Worm (Caenorhabditis elegans) whole organism, L1 larva: Measurements from ENCODE around the gene tph-1.
A peak's percentile ranks its signal among the peaks of the same experiment; 100 is the strongest.

Experiments used
- dpl-1 ChIP-seq, 3 experiments: fragments of 150-350 bp in 2 of 3; sonication (generic microtip) in 1 of 3; optimal IDR thresholded peaks; 2 replicates each; lab custom pipeline; 2014 to 2017; ENCODE audit warnings: missing biosample characterization in 3 of 3, missing genetic modification characterization in 3 of 3, missing genetic modification reagents in 3 of 3
- efl-1 ChIP-seq, 4 experiments: fragments of 150-350 bp; optimal IDR thresholded peaks in 3 of 4; peaks in 1 of 4; 1 replicate in 1 of 4; 2 replicates in 3 of 4; lab custom pipeline; 2014; ENCODE audit warnings: missing biosample characterization in 2 of 4, missing genetic modification characterization in 2 of 4, missing genetic modification reagents in 2 of 4
- lsy-2 ChIP-seq, 2 experiments: fragments of 150-350 bp; optimal IDR thresholded peaks; 2 replicates each; lab custom pipeline; 2014; ENCODE audit warnings: missing biosample characterization in 2 of 2, missing genetic modification characterization in 2 of 2
- mab-9 ChIP-seq: fragments of 200-800 bp; sonication (Bioruptor generic); IDR thresholded peaks from 2 replicates; pipeline ENCODE4 v1.3.6; 2022; ENCODE audit warnings: missing genetic modification reagents, missing genetic modification characterization, missing compliant biosample characterization
- mdl-1 ChIP-seq, 2 experiments: fragments of 150-350 bp; optimal IDR thresholded peaks; 2 replicates each; lab custom pipeline; 2014 to 2017; ENCODE audit warnings: missing biosample characterization in 2 of 2, missing genetic modification characterization in 2 of 2, inconsistent platforms in 1 of 2
- unc-62 ChIP-seq: fragments of 150-350 bp; optimal IDR thresholded peaks from 2 replicates; lab custom pipeline; 2014; ENCODE audit warnings: missing biosample characterization, missing genetic modification reagents, missing genetic modification characterization

ce11 chrII:7537603-7538230, 11.4 kb upstream of the tph-1 start, which contains the start of gene nfi-1:
- TF ChIP-seq mab-9 (GFP tag; lab: Robert Waterston, UW) (no peak), lsy-2 (tag; optimal IDR thresholded peaks at IDR 0.05; lab: Kevin White, UChicago) (peak; percentile 75 to 97), unc-62 (GFP tag; lab: Kevin White, UChicago) (no peak), mdl-1 (tag; optimal IDR thresholded peaks at IDR 0.05; lab: Kevin White, UChicago) (no peak), dpl-1 (GFP tag; optimal IDR thresholded peaks at IDR 0.05; lab: Kevin White, UChicago) (peak; percentile 65 to 87 (median 76)), efl-1 (optimal IDR thresholded peaks at IDR 0.05; lab: Kevin White, UChicago) (peak; percentile 44 to 80), efl-1 (GFP tag; optimal IDR thresholded peaks at IDR 0.05 in 1 of 2; lab: Kevin White, UChicago) (peak; percentile 82 to 97)
